Worm (Caenorhabditis elegans) whole organism, late embryonic: ENCODE data around the gene icd-1.

ENCODE experiments used
- ceh-2 ChIP-seq: sonication (generic microtip); optimal IDR thresholded peaks from 2 replicates; lab custom pipeline; 2016; ENCODE audit warnings: missing genotype, missing genetic modification characterization, missing compliant biosample characterization
- ceh-45 ChIP-seq: fragments of 200-800 bp; sonication (Bioruptor generic); IDR thresholded peaks from 2 replicates; pipeline ENCODE4 v1.3.6; 2022; ENCODE audit warnings: missing genetic modification reagents, missing genetic modification characterization, missing compliant biosample characterization
- dmd-4 ChIP-seq: sonication (generic microtip); optimal IDR thresholded peaks from 2 replicates; lab custom pipeline; 2016; ENCODE audit warnings: borderline replicate concordance, missing genetic modification characterization, missing compliant biosample characterization
- fkh-10 ChIP-seq: fragments of 150-350 bp; optimal IDR thresholded peaks from 2 replicates; lab custom pipeline; 2014; ENCODE audit warnings: missing biosample characterization, missing genetic modification reagents, missing genetic modification characterization
- hlh-30 ChIP-seq: sonication (generic microtip); optimal IDR thresholded peaks from 2 replicates; lab custom pipeline; 2017; ENCODE audit warnings: antibody characterized with exemption, missing genetic modification characterization, missing compliant biosample characterization; ENCODE audit not compliant: insufficient read depth
- nfya-1 ChIP-seq: sonication (generic microtip); optimal IDR thresholded peaks from 2 replicates; lab custom pipeline; 2017; ENCODE audit warnings: missing genetic modification characterization, mild to moderate bottlenecking, missing compliant biosample characterization, antibody characterized with exemption, moderate library complexity
- nhr-11 ChIP-seq: fragments of 150-350 bp; optimal IDR thresholded peaks from 2 replicates; lab custom pipeline; 2014; ENCODE audit warnings: missing biosample characterization, missing genetic modification characterization
- pag-3 ChIP-seq: sonication (generic microtip); optimal IDR thresholded peaks from 2 replicates; lab custom pipeline; 2016; ENCODE audit warnings: missing compliant biosample characterization, missing genetic modification characterization, borderline replicate concordance
- rnt-1 ChIP-seq: sonication (generic microtip); optimal IDR thresholded peaks from 2 replicates; lab custom pipeline; 2016; ENCODE audit warnings: missing genetic modification characterization, missing compliant biosample characterization
- ztf-16 ChIP-seq: sonication (generic microtip); optimal IDR thresholded peaks from 2 replicates; lab custom pipeline; 2017; ENCODE audit warnings: missing genetic modification characterization, missing compliant biosample characterization

ce11 chrII:6631995-6632394, 43.5 kb upstream of the icd-1 start:
- TF ChIP-seq nhr-11 (no peak), ceh-45 (GFP tag; lab: Robert Waterston, UW) (no peak), ceh-2 (tag; lab: Kevin White, UChicago) (no peak), fkh-10 (GFP tag; lab: Kevin White, UChicago) (no peak), dmd-4 (tag; lab: Kevin White, UChicago) (no peak), rnt-1 (tag; lab: Kevin White, UChicago) (no peak), ztf-16 (tag; lab: Kevin White, UChicago) (no peak), nfya-1 (tag; lab: Kevin White, UChicago) (no peak), hlh-30 (no peak), pag-3 (tag; lab: Kevin White, UChicago) (no peak)
